Worm (Caenorhabditis elegans): ENCODE data around the gene F19G12.3.
A peak's percentile ranks its signal among the peaks of the same experiment; 100 is the strongest.

DNA sequence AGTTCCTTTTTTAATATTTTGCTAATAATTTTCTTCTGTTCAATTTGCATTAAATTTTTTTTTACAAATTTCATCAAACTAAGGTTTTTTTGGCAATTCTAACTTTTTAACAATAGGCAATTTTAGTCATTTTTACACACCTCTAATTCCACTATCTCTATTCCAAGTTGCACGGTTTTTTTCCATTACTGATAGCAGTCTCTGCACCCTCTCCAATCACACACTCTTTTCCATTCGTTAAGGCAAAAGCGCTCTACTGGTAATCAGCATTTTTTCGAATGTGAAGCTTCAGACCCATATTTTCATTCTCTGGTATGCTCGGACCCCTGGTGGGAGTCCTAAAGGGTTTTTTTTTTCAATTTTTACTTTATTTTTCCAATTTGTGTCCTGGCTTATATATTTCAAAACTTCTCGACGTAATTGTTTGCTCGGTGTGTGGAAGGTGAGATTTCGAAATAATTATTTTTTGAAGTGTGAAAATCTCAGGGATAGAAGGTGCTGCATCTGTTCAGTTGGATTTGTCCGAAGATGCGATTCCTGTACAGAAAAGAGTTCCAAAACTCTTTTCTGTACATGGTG, 7.7 kb upstream of the F19G12.3 start, which contains the start of the genes F19G12.4 and F19G12.8:
- no peak for TF ChIP-seq dmd-4 (tag; optimal IDR thresholded peaks at IDR 0.05)
- no peak for TF ChIP-seq ama-1 (optimal IDR thresholded peaks at IDR 0.05)
- TF ChIP-seq nhr-21 (tag; optimal IDR thresholded peaks at IDR 0.05), result no peak
- no peak for TF ChIP-seq nhr-11 (tag; optimal IDR thresholded peaks at IDR 0.05)
- TF ChIP-seq elt-3 (tag; optimal IDR thresholded peaks at IDR 0.05), result no peak
- no peak for TF ChIP-seq nhr-77 (tag; optimal IDR thresholded peaks at IDR 0.05)
- no peak for TF ChIP-seq aly-2 (tag; optimal IDR thresholded peaks at IDR 0.05)
- peak; percentile 37 for TF ChIP-seq fos-1 (tag; optimal IDR thresholded peaks at IDR 0.05)
- TF ChIP-seq alr-1 (tag; optimal IDR thresholded peaks at IDR 0.05), result no peak
- TF ChIP-seq egl-27 (tag; optimal IDR thresholded peaks at IDR 0.05), result no peak
- TF ChIP-seq lsy-2 (tag; optimal IDR thresholded peaks at IDR 0.05), result no peak
- no peak for TF ChIP-seq ceh-82 (tag; optimal IDR thresholded peaks at IDR 0.05)
- no peak for TF ChIP-seq unc-39 (tag; optimal IDR thresholded peaks at IDR 0.05)
- TF ChIP-seq snpc-4 (tag; optimal IDR thresholded peaks at IDR 0.05), result no peak

Data from whole organism, L2 larva.